Worm (Caenorhabditis elegans) whole organism, L1 larva: ENCODE measurements around the gene nhr-30.

Source experiments
- C16A3.4 ChIP-seq: fragments of 150-350 bp; optimal IDR thresholded peaks from 2 replicates; lab custom pipeline; 2014; ENCODE audit warnings: missing biosample characterization, missing genetic modification characterization
- C34B4.2 ChIP-seq: sonication (generic microtip); optimal IDR thresholded peaks from 2 replicates; lab custom pipeline; 2017; ENCODE audit warnings: mild to moderate bottlenecking, missing genetic modification characterization, missing compliant biosample characterization
- F16B12.6 ChIP-seq: fragments of 150-350 bp; optimal IDR thresholded peaks from 2 replicates; lab custom pipeline; 2014; ENCODE audit warnings: missing biosample characterization, missing genetic modification characterization
- aha-1 ChIP-seq: fragments of 150-350 bp; optimal IDR thresholded peaks from 2 replicates; lab custom pipeline; 2014; ENCODE audit warnings: missing biosample characterization, missing genetic modification characterization
- aly-2 ChIP-seq: fragments of 150-350 bp; optimal IDR thresholded peaks from 2 replicates; lab custom pipeline; 2014; ENCODE audit warnings: missing biosample characterization, missing genetic modification characterization
- ama-1 ChIP-seq: fragments of 150-350 bp; optimal IDR thresholded peaks from 2 replicates; lab custom pipeline; 2014
- blmp-1 ChIP-seq: fragments of 150-350 bp; optimal IDR thresholded peaks from 2 replicates; lab custom pipeline; 2014; ENCODE audit warnings: missing biosample characterization, missing genetic modification characterization
- ceh-8 ChIP-seq: fragments of 200-800 bp; sonication (Bioruptor generic); optimal IDR thresholded peaks from 2 replicates; lab custom pipeline; 2018; ENCODE audit warnings: mild to moderate bottlenecking, missing genetic modification characterization, moderate library complexity, missing compliant biosample characterization
- ceh-82 ChIP-seq, 3 experiments: fragments of 150-350 bp in 1 of 3; sonication (generic microtip) in 2 of 3; optimal IDR thresholded peaks; 2 replicates each; lab custom pipeline; 2014 to 2017; ENCODE audit warnings: missing biosample characterization in 3 of 3, missing genetic modification characterization in 3 of 3
- ceh-90 ChIP-seq: sonication (generic microtip); optimal IDR thresholded peaks from 2 replicates; lab custom pipeline; 2016; ENCODE audit warnings: missing genetic modification characterization, missing compliant biosample characterization
- dsc-1 ChIP-seq: sonication (generic microtip); optimal IDR thresholded peaks from 2 replicates; lab custom pipeline; 2016; ENCODE audit warnings: mild to moderate bottlenecking, missing genetic modification characterization, missing compliant biosample characterization
- elt-3 ChIP-seq, 6 experiments: fragments of 150-350 bp in 1 of 6; sonication (generic microtip); optimal IDR thresholded peaks; 2 replicates each; lab custom pipeline; 2017 to 2018; ENCODE audit warnings: missing biosample characterization in 6 of 6, missing genetic modification characterization in 6 of 6, inconsistent platforms in 1 of 6
- fkh-10 ChIP-seq: sonication (generic microtip); optimal IDR thresholded peaks from 2 replicates; lab custom pipeline; 2017; ENCODE audit warnings: missing biosample characterization, missing genetic modification reagents, missing genetic modification characterization
- fos-1 ChIP-seq: fragments of 150-350 bp; optimal IDR thresholded peaks from 2 replicates; lab custom pipeline; 2014; ENCODE audit warnings: missing biosample characterization, missing genetic modification characterization
- hlh-17 ChIP-seq: fragments of 200-800 bp; sonication (Bioruptor generic); optimal IDR thresholded peaks from 2 replicates; lab custom pipeline; 2018; ENCODE audit warnings: missing genetic modification characterization, mild to moderate bottlenecking, missing compliant biosample characterization, moderate library complexity, borderline replicate concordance
- irx-1 ChIP-seq: sonication (generic microtip); optimal IDR thresholded peaks from 2 replicates; lab custom pipeline; 2016; ENCODE audit warnings: missing genetic modification characterization, missing compliant biosample characterization
- isw-1 ChIP-seq: fragments of 200-800 bp; sonication (Bioruptor generic); IDR thresholded peaks from 2 replicates; pipeline ENCODE4 v1.3.6; 2022; ENCODE audit warnings: missing genetic modification characterization, missing compliant biosample characterization
- lin-13 ChIP-seq: fragments of 150-350 bp; optimal IDR thresholded peaks from 2 replicates; lab custom pipeline; 2014; ENCODE audit warnings: missing biosample characterization, missing genetic modification reagents, missing genetic modification characterization
- lir-3 ChIP-seq: sonication (generic microtip); optimal IDR thresholded peaks from 2 replicates; lab custom pipeline; 2016; ENCODE audit warnings: mild to moderate bottlenecking, missing genetic modification characterization, moderate library complexity, missing compliant biosample characterization; ENCODE audit not compliant: poor library complexity
- lsy-2 ChIP-seq, 2 experiments: fragments of 150-350 bp; optimal IDR thresholded peaks; 2 replicates each; lab custom pipeline; 2014; ENCODE audit warnings: missing biosample characterization in 2 of 2, missing genetic modification characterization in 2 of 2
- mef-2 ChIP-seq: fragments of 150-350 bp; optimal IDR thresholded peaks from 2 replicates; lab custom pipeline; 2014; ENCODE audit warnings: missing biosample characterization, missing genetic modification characterization
- mep-1 ChIP-seq: fragments of 150-350 bp; optimal IDR thresholded peaks from 2 replicates; lab custom pipeline; 2014; ENCODE audit warnings: missing biosample characterization, missing genetic modification characterization
- nhr-20 ChIP-seq: sonication (generic microtip); optimal IDR thresholded peaks from 2 replicates; lab custom pipeline; 2016; ENCODE audit warnings: mild to moderate bottlenecking, missing genetic modification characterization, missing compliant biosample characterization
- nhr-47 ChIP-seq: sonication (generic microtip); optimal IDR thresholded peaks from 2 replicates; lab custom pipeline; 2016; ENCODE audit warnings: mild to moderate bottlenecking, missing genetic modification characterization, moderate library complexity, missing compliant biosample characterization
- nhr-71 ChIP-seq: sonication (generic microtip); optimal IDR thresholded peaks from 2 replicates; lab custom pipeline; 2016; ENCODE audit warnings: mild to moderate bottlenecking, missing genetic modification characterization, moderate library complexity, missing compliant biosample characterization
- nhr-76 ChIP-seq: sonication (generic microtip); optimal IDR thresholded peaks from 2 replicates; lab custom pipeline; 2017; ENCODE audit warnings: missing biosample characterization, missing genetic modification characterization
- nhr-84 ChIP-seq: sonication (generic microtip); optimal IDR thresholded peaks from 2 replicates; lab custom pipeline; 2017; ENCODE audit warnings: missing biosample characterization, missing genetic modification characterization
- pqm-1 ChIP-seq: sonication (generic microtip); optimal IDR thresholded peaks from 3 replicates; lab custom pipeline; 2017; ENCODE audit warnings: missing biosample characterization, missing genetic modification characterization
- skn-1 ChIP-seq: fragments of 150-350 bp; optimal IDR thresholded peaks from 2 replicates; lab custom pipeline; 2014; ENCODE audit warnings: missing biosample characterization, missing genetic modification characterization
- sox-4 ChIP-seq: sonication (generic microtip); optimal IDR thresholded peaks from 2 replicates; lab custom pipeline; 2016; ENCODE audit warnings: missing genetic modification characterization, missing compliant biosample characterization
- sptf-1 ChIP-seq: fragments of 150-350 bp; optimal IDR thresholded peaks from 2 replicates; lab custom pipeline; 2014; ENCODE audit warnings: missing biosample characterization, missing genetic modification characterization
- tlp-1 ChIP-seq: fragments of 150-350 bp; optimal IDR thresholded peaks from 2 replicates; lab custom pipeline; 2014; ENCODE audit warnings: missing biosample characterization, missing genetic modification characterization
- unc-130 ChIP-seq: fragments of 150-350 bp; optimal IDR thresholded peaks from 2 replicates; lab custom pipeline; 2017; ENCODE audit warnings: missing biosample characterization, missing genetic modification characterization, inconsistent platforms
- unc-98 ChIP-seq: fragments of 200-800 bp; sonication (Bioruptor generic); IDR thresholded peaks from 2 replicates; pipeline ENCODE4 v1.3.6; 2022; ENCODE audit warnings: missing genetic modification characterization, missing compliant biosample characterization
- xbp-1 ChIP-seq: sonication (generic microtip); optimal IDR thresholded peaks from 2 replicates; lab custom pipeline; 2016; ENCODE audit warnings: missing genetic modification characterization, missing compliant biosample characterization
- zag-1 ChIP-seq: fragments of 150-350 bp; optimal IDR thresholded peaks from 2 replicates; lab custom pipeline; 2014; ENCODE audit warnings: missing biosample characterization, missing genetic modification characterization
- ztf-11 ChIP-seq, 2 experiments: sonication (generic microtip); optimal IDR thresholded peaks; 2 replicates each; lab custom pipeline; 2016 to 2017; ENCODE audit warnings: missing genetic modification characterization in 2 of 2, missing biosample characterization in 1 of 2, missing compliant biosample characterization in 1 of 2

nhr-30 gene

ce11 chrV:9009175-9009574, 35.8 kb upstream of the nhr-30 start, which contains the start of gene srx-2:
Gene srx-2, plus strand, starts transcription at chrV:9009475.
- TF ChIP-seq lin-13 (no peak), nhr-71 (no peak)

ce11 chrV:9013765-9014164, 31.2 kb upstream of the nhr-30 start, which contains the start of gene srh-201:
Gene srh-201, minus strand, starts transcription at chrV:9013865.
- no peak for TF ChIP-seq unc-130 (tag; lab: Kevin White, UChicago)
- TF ChIP-seq F16B12.6 (tag; lab: Kevin White, UChicago) = no peak
- no peak for TF ChIP-seq zag-1
- TF ChIP-seq sox-4 (tag; lab: Kevin White, UChicago) = no peak
- no peak for TF ChIP-seq blmp-1 (tag; lab: Kevin White, UChicago)
- no peak for TF ChIP-seq C34B4.2 (tag; lab: Kevin White, UChicago)
- no peak for TF ChIP-seq isw-1 (GFP tag; lab: Robert Waterston, UW)
- no peak for TF ChIP-seq xbp-1 (tag; lab: Kevin White, UChicago)
- no peak for TF ChIP-seq irx-1 (tag; lab: Kevin White, UChicago)
- TF ChIP-seq hlh-17 (GFP tag; lab: Kevin White, UChicago) = no peak
- TF ChIP-seq sptf-1 (tag; lab: Kevin White, UChicago) = no peak
- no peak for TF ChIP-seq C16A3.4 (tag; lab: Kevin White, UChicago)
- no peak for TF ChIP-seq skn-1 (tag; lab: Kevin White, UChicago)
- no peak for TF ChIP-seq ztf-11 (tag; optimal IDR thresholded peaks at IDR 0.05; lab: Kevin White, UChicago)
- TF ChIP-seq ceh-90 (tag; lab: Kevin White, UChicago) = no peak
- TF ChIP-seq elt-3 (tag; optimal IDR thresholded peaks at IDR 0.05; lab: Kevin White, UChicago) = no peak
- TF ChIP-seq nhr-47 = no peak
- TF ChIP-seq aly-2 (tag; lab: Kevin White, UChicago) = no peak
- TF ChIP-seq nhr-76 (tag; lab: Kevin White, UChicago) = no peak

ce11 chrV:9015540-9015939, 29.4 kb upstream of the nhr-30 start, which contains the start of gene srt-18:
Gene srt-18, minus strand, starts transcription at chrV:9015640.
- TF ChIP-seq blmp-1 (tag; lab: Kevin White, UChicago) (no peak), unc-98 (GFP tag; lab: Robert Waterston, UW) (no peak), nhr-20 (tag; lab: Kevin White, UChicago) (no peak), dsc-1 (no peak), sox-4 (tag; lab: Kevin White, UChicago) (no peak), mef-2 (tag; lab: Kevin White, UChicago) (no peak), tlp-1 (no peak), pqm-1 (tag; lab: Kevin White, UChicago) (no peak), fos-1 (no peak), ceh-8 (GFP tag; lab: Kevin White, UChicago) (no peak), mep-1 (tag; lab: Kevin White, UChicago) (no peak), aha-1 (tag; lab: Kevin White, UChicago) (no peak), elt-3 (tag; optimal IDR thresholded peaks at IDR 0.05; lab: Kevin White, UChicago) (no peak), xbp-1 (tag; lab: Kevin White, UChicago) (no peak)

ce11 chrV:9016479-9016878, 28.5 kb upstream of the nhr-30 start, which contains the start of gene oac-40:
Gene oac-40, plus strand, starts transcription at chrV:9016779.
- TF ChIP-seq fkh-10 (GFP tag; lab: Kevin White, UChicago) (no peak), unc-98 (GFP tag; lab: Robert Waterston, UW) (no peak), nhr-47 (no peak), ceh-82 (tag; optimal IDR thresholded peaks at IDR 0.05; lab: Kevin White, UChicago) (no peak), lsy-2 (tag; optimal IDR thresholded peaks at IDR 0.05; lab: Kevin White, UChicago) (no peak), ama-1 (lab: Kevin White, UChicago) (no peak), aha-1 (tag; lab: Kevin White, UChicago) (no peak), nhr-84 (tag; lab: Kevin White, UChicago) (no peak), lir-3 (no peak), blmp-1 (tag; lab: Kevin White, UChicago) (no peak)
